Fruit fly (Drosophila melanogaster) whole organism, prepupa: ENCODE measurements around the gene Pgant8.
A peak's percentile ranks its signal among the peaks of the same experiment; 100 is the strongest.

ENCODE experiments used
- Blimp-1 ChIP-seq: fragments of 200-800 bp; sonication (Bioruptor generic); optimal IDR thresholded peaks from 3 replicates; lab custom pipeline; 2017; ENCODE audit warnings: missing biosample characterization, missing genetic modification characterization, mild to moderate bottlenecking, moderate library complexity, missing genetic modification reagents
- CG10631 ChIP-seq: fragments of 200-800 bp; sonication (Bioruptor generic); optimal IDR thresholded peaks from 2 replicates; lab custom pipeline; 2016; ENCODE audit warnings: missing biosample characterization, missing genetic modification characterization
- CG11762 ChIP-seq: fragments of 200-800 bp; sonication (Bioruptor generic); optimal IDR thresholded peaks from 3 replicates; lab custom pipeline; 2016; ENCODE audit warnings: missing biosample characterization, missing genetic modification characterization; ENCODE audit not compliant: insufficient read depth
- CG11902 ChIP-seq: fragments of 200-800 bp; sonication (Bioruptor generic); optimal IDR thresholded peaks from 3 replicates; lab custom pipeline; 2016; ENCODE audit warnings: missing biosample characterization, missing genetic modification characterization
- CG15336 ChIP-seq: fragments of 200-800 bp; sonication (Bioruptor generic); IDR thresholded peaks from 2 replicates; pipeline ENCODE4 v1.3.6; 2022; ENCODE audit warnings: missing biosample characterization, missing genetic modification characterization
- CG1621 ChIP-seq: fragments of 200-800 bp; sonication (Bioruptor generic); optimal IDR thresholded peaks from 3 replicates; lab custom pipeline; 2018; ENCODE audit warnings: missing biosample characterization, mild to moderate bottlenecking, missing genetic modification characterization
- CG16779 ChIP-seq: fragments of 200-800 bp; sonication (Bioruptor generic); optimal IDR thresholded peaks from 3 replicates; lab custom pipeline; 2017; ENCODE audit warnings: missing biosample characterization, mild to moderate bottlenecking, missing genetic modification characterization
- CG3032 ChIP-seq: fragments of 200-800 bp; optimal IDR thresholded peaks from 2 replicates; lab custom pipeline; 2019; ENCODE audit warnings: missing biosample characterization, mild to moderate bottlenecking, missing genetic modification characterization, moderate library complexity
- CG34406 ChIP-seq: fragments of 200-800 bp; sonication (Bioruptor generic); optimal IDR thresholded peaks from 3 replicates; lab custom pipeline; 2016; ENCODE audit warnings: missing biosample characterization, missing genetic modification characterization
- CG3919 ChIP-seq: fragments of 200-800 bp; sonication (Bioruptor generic); optimal IDR thresholded peaks from 3 replicates; lab custom pipeline; 2016; ENCODE audit warnings: missing biosample characterization, missing genetic modification characterization
- CG6163 ChIP-seq: fragments of 200-800 bp; sonication (Bioruptor generic); IDR thresholded peaks from 3 replicates; pipeline ENCODE4 v1.3.6; 2022; ENCODE audit warnings: missing biosample characterization, missing genetic modification characterization
- CG6792 ChIP-seq: fragments of 200-800 bp; sonication (Bioruptor generic); optimal IDR thresholded peaks from 3 replicates; lab custom pipeline; 2016; ENCODE audit warnings: missing biosample characterization, missing genetic modification characterization
- CG6808 ChIP-seq: fragments of 200-800 bp; sonication (Bioruptor generic); optimal IDR thresholded peaks from 3 replicates; lab custom pipeline; 2017; ENCODE audit warnings: missing biosample characterization, missing genetic modification characterization, mild to moderate bottlenecking, moderate library complexity, missing genetic modification reagents
- CG7368 ChIP-seq: fragments of 200-800 bp; sonication (Bioruptor generic); optimal IDR thresholded peaks from 3 replicates; lab custom pipeline; 2016; ENCODE audit warnings: missing biosample characterization, missing genetic modification characterization
- CG8319 ChIP-seq: fragments of 200-800 bp; sonication (Bioruptor generic); optimal IDR thresholded peaks from 3 replicates; lab custom pipeline; 2016; ENCODE audit warnings: missing biosample characterization, missing genetic modification characterization
- CG9139 ChIP-seq: fragments of 200-800 bp; sonication (Bioruptor generic); optimal IDR thresholded peaks from 3 replicates; lab custom pipeline; 2017; ENCODE audit warnings: missing biosample characterization, mild to moderate bottlenecking, missing genetic modification characterization
- Eip75B ChIP-seq: fragments of 200-800 bp; sonication (Bioruptor generic); optimal IDR thresholded peaks from 3 replicates; lab custom pipeline; 2016; ENCODE audit warnings: missing biosample characterization, missing genetic modification characterization
- Eip78C ChIP-seq: fragments of 200-800 bp; sonication (Bioruptor generic); peaks from one replicate; lab custom pipeline; 2016; ENCODE audit warnings: missing biosample characterization, missing genetic modification characterization
- Eip93F ChIP-seq: fragments of 200-800 bp; sonication (Bioruptor generic); optimal IDR thresholded peaks from 2 replicates; lab custom pipeline; 2016; ENCODE audit warnings: missing biosample characterization, mild to moderate bottlenecking, missing genetic modification characterization
- Ets21C ChIP-seq: fragments of 200-800 bp; sonication (Bioruptor generic); optimal IDR thresholded peaks from 3 replicates; lab custom pipeline; 2016; ENCODE audit warnings: missing biosample characterization, missing genetic modification characterization
- Ets96B ChIP-seq: fragments of 200-800 bp; optimal IDR thresholded peaks from 2 replicates; lab custom pipeline; 2019; ENCODE audit warnings: missing biosample characterization, mild to moderate bottlenecking, missing genetic modification characterization, moderate library complexity
- Hr38 ChIP-seq: sonication (Bioruptor generic); optimal IDR thresholded peaks from 2 replicates; lab custom pipeline; 2016; ENCODE audit warnings: missing biosample characterization, missing genetic modification characterization
- Hr39 ChIP-seq: fragments of 200-800 bp; sonication (Bioruptor generic); optimal IDR thresholded peaks from 2 replicates; lab custom pipeline; 2016; ENCODE audit warnings: missing biosample characterization, missing genetic modification characterization
- OdsH ChIP-seq: fragments of 200-800 bp; sonication (Bioruptor generic); optimal IDR thresholded peaks from 3 replicates; lab custom pipeline; 2016; ENCODE audit warnings: missing biosample characterization, missing genetic modification characterization
- Sox15 ChIP-seq: fragments of 200-800 bp; sonication (Bioruptor generic); optimal IDR thresholded peaks from 3 replicates; lab custom pipeline; 2016; ENCODE audit warnings: missing biosample characterization, missing genetic modification characterization
- dac ChIP-seq: fragments of 200-800 bp; sonication (Bioruptor generic); optimal IDR thresholded peaks from 2 replicates; lab custom pipeline; 2017; ENCODE audit warnings: missing biosample characterization, mild to moderate bottlenecking, missing genetic modification characterization
- dsx ChIP-seq: fragments of 200-800 bp; optimal IDR thresholded peaks from 3 replicates; lab custom pipeline; 2019; ENCODE audit warnings: missing biosample characterization, mild to moderate bottlenecking, missing genetic modification characterization, moderate library complexity; ENCODE audit not compliant: poor library complexity, severe bottlenecking
- eg ChIP-seq: fragments of 200-800 bp; sonication (Bioruptor generic); IDR thresholded peaks from 3 replicates; pipeline ENCODE4 v1.3.6; 2022; ENCODE audit warnings: missing biosample characterization, missing genetic modification characterization
- esn ChIP-seq: fragments of 200-800 bp; sonication (Bioruptor generic); optimal IDR thresholded peaks from 2 replicates; lab custom pipeline; 2016; ENCODE audit warnings: missing biosample characterization, mild to moderate bottlenecking, missing genetic modification characterization, moderate library complexity
- fd85E ChIP-seq: fragments of 200-800 bp; sonication (Bioruptor generic); optimal IDR thresholded peaks from 3 replicates; lab custom pipeline; 2016; ENCODE audit warnings: missing biosample characterization, missing genetic modification characterization
- fkh ChIP-seq: fragments of 200-800 bp; sonication (Bioruptor generic); optimal IDR thresholded peaks from 3 replicates; lab custom pipeline; 2017; ENCODE audit warnings: missing biosample characterization, mild to moderate bottlenecking, missing genetic modification characterization, moderate library complexity
- lz ChIP-seq: fragments of 200-800 bp; sonication (Bioruptor generic); optimal IDR thresholded peaks from 3 replicates; lab custom pipeline; 2016; ENCODE audit warnings: missing biosample characterization, missing genetic modification characterization
- net ChIP-seq: fragments of 200-800 bp; sonication (Bioruptor generic); optimal IDR thresholded peaks from 3 replicates; lab custom pipeline; 2016; ENCODE audit warnings: missing biosample characterization, missing genetic modification characterization
- spab ChIP-seq: fragments of 200-800 bp; sonication (Bioruptor generic); optimal IDR thresholded peaks from 2 replicates; lab custom pipeline; 2017; ENCODE audit warnings: missing biosample characterization, mild to moderate bottlenecking, missing genetic modification characterization, missing genetic modification reagents
- ss ChIP-seq, 2 experiments: fragments of 200-800 bp; sonication (Bioruptor generic); optimal IDR thresholded peaks; 2 replicates in 1 of 2; 3 replicates in 1 of 2; lab custom pipeline; 2017 to 2018; ENCODE audit warnings: mild to moderate bottlenecking in 2 of 2, missing biosample characterization in 2 of 2, missing genetic modification characterization in 2 of 2, moderate library complexity in 1 of 2
- svp ChIP-seq: fragments of 200-800 bp; sonication (Bioruptor generic); peaks from one replicate; lab custom pipeline; 2016; ENCODE audit warnings: missing biosample characterization, missing genetic modification characterization
- topi ChIP-seq: fragments of 200-800 bp; sonication (Bioruptor generic); optimal IDR thresholded peaks from 3 replicates; lab custom pipeline; 2016; ENCODE audit warnings: missing biosample characterization, missing genetic modification characterization

The Pgant8 gene

DNA sequence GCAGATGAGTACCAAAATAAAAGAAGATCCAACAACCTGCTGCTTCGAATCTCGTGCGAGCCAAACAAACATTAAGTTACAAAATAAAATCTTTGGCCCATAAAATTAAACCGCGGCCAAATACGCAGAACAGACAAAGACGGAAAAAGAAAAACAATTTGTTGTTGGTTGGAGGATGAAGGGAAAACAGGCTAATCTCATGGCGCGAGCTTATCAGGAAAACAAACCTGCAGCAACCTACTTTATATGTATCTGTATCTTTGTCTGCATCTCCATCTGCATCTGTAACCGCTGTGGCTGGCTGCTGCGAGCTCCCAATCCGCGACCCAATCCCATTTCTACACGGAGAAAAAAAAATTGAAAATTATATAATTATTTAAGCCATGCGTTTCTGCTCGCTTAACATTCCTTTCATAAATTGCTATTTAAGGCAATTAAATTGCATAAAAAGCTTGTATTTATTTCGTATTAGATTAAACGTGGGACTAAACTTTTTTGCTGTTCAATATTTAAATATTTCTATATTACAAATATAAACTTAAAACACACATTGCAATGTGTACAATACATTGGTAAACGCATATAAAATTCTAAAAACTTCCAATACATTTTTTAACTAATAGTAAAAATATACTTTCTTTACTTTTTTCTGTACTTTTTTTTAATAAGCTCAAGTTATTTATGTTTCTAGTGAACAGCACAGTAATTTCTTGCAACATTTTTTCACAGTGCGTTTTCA lies 9.3 kb downstream of the Pgant8 start (continued):
- TF ChIP-seq CG11902 (GFP tag; lab: Kevin White, UChicago) (no peak), Hr39 (peak; percentile 1), Ets21C (GFP tag; lab: Kevin White, UChicago) (no peak), Eip93F (no peak), dac (GFP tag; lab: Kevin White, UChicago) (no peak), Ets96B (tag; lab: Kevin White, UChicago) (peak; percentile 20), OdsH (peak; percentile 56), ss (GFP tag; optimal IDR thresholded peaks at IDR 0.05; lab: Kevin White, UChicago) (no peak), lz (no peak)

- TF ChIP-seq Eip78C (GFP tag; lab: Kevin White, UChicago) (peak; percentile 69), CG11902 (GFP tag; lab: Kevin White, UChicago) (no peak), CG10631 (GFP tag; lab: Kevin White, UChicago) (no peak), svp (GFP tag; lab: Kevin White, UChicago) (no peak), CG3919 (GFP tag; lab: Kevin White, UChicago) (no peak), fd85E (GFP tag; lab: Kevin White, UChicago) (no peak), esn (GFP tag; lab: Kevin White, UChicago) (no peak), net (GFP tag; lab: Kevin White, UChicago) (no peak), fkh (GFP tag; lab: Kevin White, UChicago) (peak; percentile 58), CG9139 (GFP tag; lab: Kevin White, UChicago) (no peak)
Observed at dm6 chr3L:15694406-15694805, 10.7 kb downstream of the Pgant8 start.

DNA sequence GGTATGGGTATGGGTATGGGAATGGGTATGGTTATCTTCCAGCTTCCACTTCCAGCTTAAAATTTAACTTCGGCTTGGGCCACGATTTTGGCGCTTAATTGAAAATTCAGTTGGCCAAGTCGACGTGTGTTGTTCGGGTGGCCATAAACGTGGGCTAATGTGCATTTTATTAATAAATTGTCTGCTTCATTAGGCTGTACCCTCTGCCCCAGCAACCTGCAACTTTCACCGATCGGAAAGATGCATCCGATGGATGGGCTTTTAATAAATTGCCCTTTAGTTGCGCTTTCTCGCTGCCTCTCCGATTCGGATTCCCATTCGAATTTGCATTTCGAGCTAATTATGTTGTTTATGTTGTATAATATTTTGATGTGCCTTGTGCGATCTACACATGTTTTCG lies 11.5 kb downstream of the Pgant8 start:
- no peak for TF ChIP-seq topi (GFP tag; lab: Kevin White, UChicago)
- no peak for TF ChIP-seq CG34406 (GFP tag; lab: Kevin White, UChicago)
- no peak for TF ChIP-seq Eip93F
- TF ChIP-seq lz: no peak
- no peak for TF ChIP-seq CG3919 (GFP tag; lab: Kevin White, UChicago)
- no peak for TF ChIP-seq CG6808
- TF ChIP-seq CG16779: no peak
- TF ChIP-seq net (GFP tag; lab: Kevin White, UChicago): no peak
- TF ChIP-seq CG1621 (tag; lab: Kevin White, UChicago): no peak
- peak; percentile 9 for TF ChIP-seq Blimp-1 (GFP tag; lab: Kevin White, UChicago)
- no peak for TF ChIP-seq Eip75B (GFP tag; lab: Kevin White, UChicago)
- TF ChIP-seq CG6792 (GFP tag; lab: Kevin White, UChicago): no peak
- no peak for TF ChIP-seq CG7368 (GFP tag; lab: Kevin White, UChicago)
- TF ChIP-seq OdsH: no peak
- 0 out of 2 replicates have a peak, but pooled peaks have one; percentile 15 for TF ChIP-seq CG15336 (GFP tag; lab: Robert Waterston, UW)
- no peak for TF ChIP-seq CG6163 (GFP tag; lab: Robert Waterston, UW)
- no peak for TF ChIP-seq CG11762 (GFP tag; lab: Kevin White, UChicago)
- peak; percentile 4 for TF ChIP-seq Eip78C (GFP tag; lab: Kevin White, UChicago)
- TF ChIP-seq CG8319 (GFP tag; lab: Kevin White, UChicago): no peak

DNA sequence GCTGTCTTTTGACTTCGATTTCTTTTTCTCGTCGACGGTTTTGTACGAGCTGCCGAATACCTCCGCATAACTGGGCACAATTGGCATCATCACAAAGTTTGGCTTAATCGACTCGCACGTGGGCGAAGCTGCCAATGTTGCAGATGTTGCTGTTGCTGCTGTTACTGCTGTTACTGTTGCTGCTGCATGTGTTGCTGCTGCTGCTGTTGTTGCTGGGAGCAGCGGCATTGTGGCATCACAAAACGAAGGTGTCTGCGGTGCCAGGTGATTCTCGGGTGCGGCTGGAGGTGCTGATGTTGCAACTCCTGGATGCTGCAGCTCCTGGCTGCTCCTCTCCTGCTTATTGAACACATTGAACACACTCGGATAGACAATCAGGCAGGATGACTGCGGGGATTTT lies 14.2 kb downstream of the Pgant8 start:
- TF ChIP-seq CG3032 (tag; lab: Kevin White, UChicago) (no peak), spab (no peak), Eip93F (no peak), CG11762 (GFP tag; lab: Kevin White, UChicago) (no peak), ss (GFP tag; optimal IDR thresholded peaks at IDR 0.05; lab: Kevin White, UChicago) (no peak), CG6163 (GFP tag; lab: Robert Waterston, UW) (no peak), eg (GFP tag; lab: Robert Waterston, UW) (no peak), CG3919 (GFP tag; lab: Kevin White, UChicago) (peak; percentile 47), CG16779 (no peak), lz (no peak), Sox15 (GFP tag; lab: Kevin White, UChicago) (no peak), dsx (GFP tag; lab: Kevin White, UChicago) (no peak), svp (GFP tag; lab: Kevin White, UChicago) (peak; percentile 55), fd85E (GFP tag; lab: Kevin White, UChicago) (no peak), Hr38 (GFP tag; lab: Kevin White, UChicago) (no peak)
